Worm (Caenorhabditis elegans) whole organism, midembryonic: ENCODE measurements around the gene hecd-1.

Experiments
- cog-1 ChIP-seq: sonication (generic microtip); optimal IDR thresholded peaks from 2 replicates; lab custom pipeline; 2016; ENCODE audit warnings: missing genetic modification characterization, missing compliant biosample characterization
- flt-1 ChIP-seq: fragments of 200-800 bp; sonication (Bioruptor generic); IDR thresholded peaks from 2 replicates; pipeline ENCODE4 v1.3.6; 2022; ENCODE audit warnings: missing genetic modification characterization, missing compliant biosample characterization
- klf-2 ChIP-seq: fragments of 200-800 bp; sonication (Bioruptor generic); conservative IDR thresholded peaks from 2 replicates; pipeline ENCODE4 v1.3.6; 2022; ENCODE audit warnings: missing genetic modification reagents, missing genetic modification characterization, missing compliant biosample characterization
- med-1 ChIP-seq: sonication (generic microtip); optimal IDR thresholded peaks from 2 replicates; lab custom pipeline; 2017; ENCODE audit warnings: missing genetic modification characterization, mild to moderate bottlenecking, missing compliant biosample characterization, antibody characterized with exemption, missing genetic modification reagents; ENCODE audit not compliant: insufficient read depth
- ref-1 ChIP-seq: fragments of 200-800 bp; sonication (Bioruptor generic); conservative IDR thresholded peaks from 2 replicates; pipeline ENCODE4 v1.3.6; 2022; ENCODE audit warnings: missing genetic modification reagents, missing genetic modification characterization, missing compliant biosample characterization
- ztf-29 ChIP-seq: fragments of 200-800 bp; sonication (Bioruptor generic); IDR thresholded peaks from 2 replicates; pipeline ENCODE4 v1.3.6; 2022; ENCODE audit warnings: missing genetic modification reagents, missing genetic modification characterization, missing compliant biosample characterization

DNA sequence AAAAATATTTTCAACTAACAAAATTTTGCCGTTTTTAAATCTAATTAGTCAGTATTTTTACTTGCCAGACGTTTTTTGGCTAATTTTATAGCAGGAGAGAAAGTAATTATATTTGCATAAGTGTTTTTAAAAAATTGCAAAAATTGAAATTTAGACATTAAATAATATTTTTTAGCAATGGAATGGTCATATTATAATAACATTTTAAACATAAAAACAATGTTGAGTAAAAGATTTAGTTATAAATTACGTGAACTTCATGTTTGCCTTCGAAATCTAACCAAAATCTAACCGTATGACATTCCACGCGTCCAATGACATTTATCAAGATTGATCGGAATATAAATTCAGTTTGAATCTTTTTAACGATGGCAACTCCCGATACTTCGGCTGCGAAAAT lies 9.8 kb upstream of the hecd-1 start, which contains the start of gene C34D4.2:
- TF ChIP-seq cog-1 (tag; lab: Kevin White, UChicago) (no peak), ref-1 (GFP tag; lab: Robert Waterston, UW) (no peak), flt-1 (GFP tag; lab: Robert Waterston, UW) (no peak), klf-2 (GFP tag; lab: Robert Waterston, UW) (no peak), ztf-29 (GFP tag; lab: Robert Waterston, UW) (no peak), med-1 (GFP tag; lab: Kevin White, UChicago) (no peak)
